Fruit fly (Drosophila melanogaster) whole organism: ENCODE measurements around the gene CG42335.

ENCODE experiments used
- CG8478 ChIP-seq: fragments of >200 bp; optimal IDR thresholded peaks from 2 replicates; lab custom pipeline; 2018; ENCODE audit warnings: inconsistent platforms
- Dll ChIP-seq: fragments of >200 bp; optimal IDR thresholded peaks from 2 replicates; lab custom pipeline; 2017
- psq ChIP-seq: fragments of >200 bp; optimal IDR thresholded peaks from 2 replicates; lab custom pipeline; 2017
- usp ChIP-seq: fragments of >200 bp; optimal IDR thresholded peaks from 2 replicates; lab custom pipeline; 2017; ENCODE audit warnings: missing biosample characterization, missing genetic modification characterization, mixed read lengths

dm6 chr3R:21753974-21754373 is 4.6 kb upstream of the CG42335 start, which contains the start of gene CG31198:
- no peak for TF ChIP-seq Dll
- no peak for TF ChIP-seq psq
- no peak for TF ChIP-seq usp (GFP tag; lab: Kevin White, UChicago)
- TF ChIP-seq CG8478 (lab: Kevin White, UChicago): no peak
